Fruit fly (Drosophila melanogaster): Measurements from ENCODE around the gene CG42367.
A peak's percentile ranks its signal among the peaks of the same experiment; 100 is the strongest.

The CG42367 gene

DNA sequence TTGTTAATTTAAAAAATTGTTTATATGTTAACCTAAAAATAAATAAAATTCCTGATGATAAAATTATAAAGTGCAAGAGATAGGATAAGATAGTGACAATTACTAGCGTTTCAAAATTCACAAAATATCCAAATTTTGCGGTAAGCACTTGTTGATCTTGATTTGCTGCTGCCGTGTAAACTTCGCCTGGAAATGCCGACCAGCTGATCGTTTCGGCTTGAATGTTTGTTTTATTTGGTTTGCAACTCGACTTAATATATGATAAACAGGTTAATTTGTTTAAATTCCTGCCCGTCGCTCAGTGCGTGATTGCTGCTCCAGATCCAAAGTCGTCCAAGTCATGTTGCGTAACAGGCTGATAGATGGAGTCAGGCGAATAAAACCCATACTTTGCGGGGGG lies 9.0 kb upstream of the CG42367 start, which contains the start of gene CG4592:
Gene CG4592 (plus strand): TSS at position 233 of the 400 bp plus-strand sequence.
- TF ChIP-seq usp (GFP tag; optimal IDR thresholded peaks at IDR 0.05) (no peak), dsf (GFP tag; optimal IDR thresholded peaks at IDR 0.05; ENCODE audit: borderline replicate concordance) (no peak), Sp1 (GFP tag; optimal IDR thresholded peaks at IDR 0.05) (no peak), Hr83 (GFP tag; optimal IDR thresholded peaks at IDR 0.05; ENCODE audit: poor library complexity, severe bottlenecking) (peak; percentile 60), Hr78 (GFP tag; optimal IDR thresholded peaks at IDR 0.05) (no peak), Vsx2 (GFP tag; optimal IDR thresholded peaks at IDR 0.05; ENCODE audit: partially characterized antibody) (no peak), CrebA (GFP tag; optimal IDR thresholded peaks at IDR 0.05; ENCODE audit: borderline replicate concordance) (no peak), foxo (GFP tag; optimal IDR thresholded peaks at IDR 0.05) (peak in 1 of 2 experiments; percentile 81), Dfd (GFP tag; optimal IDR thresholded peaks at IDR 0.05) (no peak), GATAd (GFP tag; optimal IDR thresholded peaks at IDR 0.05) (no peak), Dif (GFP tag; optimal IDR thresholded peaks at IDR 0.05; ENCODE audit: partially characterized antibody) (no peak), dmrt93B (GFP tag; optimal IDR thresholded peaks at IDR 0.05) (peak; percentile 25), Myc (optimal IDR thresholded peaks at IDR 0.05) (no peak), OdsH (GFP tag; optimal IDR thresholded peaks at IDR 0.05) (peak; percentile 62), CG9705 (GFP tag; optimal IDR thresholded peaks at IDR 0.05) (peak; percentile 43), pan (optimal IDR thresholded peaks at IDR 0.05) (no peak), h (GFP tag; optimal IDR thresholded peaks at IDR 0.05) (peak; percentile 78), psq (GFP tag; optimal IDR thresholded peaks at IDR 0.05) (peak; percentile 39), Jra (GFP tag; optimal IDR thresholded peaks at IDR 0.05) (peak; percentile 26), Hnf4 (GFP tag; optimal IDR thresholded peaks at IDR 0.05) (no peak), sv (GFP tag; optimal IDR thresholded peaks at IDR 0.05) (peak; percentile 43), woc (GFP tag; optimal IDR thresholded peaks at IDR 0.05) (peak; percentile 52), fru (GFP tag; optimal IDR thresholded peaks at IDR 0.05) (no peak), tai (GFP tag; optimal IDR thresholded peaks at IDR 0.05) (no peak), N (GFP tag; optimal IDR thresholded peaks at IDR 0.05) (no peak), Abd-B (GFP tag; optimal IDR thresholded peaks at IDR 0.05) (no peak), HLH106 (tag; optimal IDR thresholded peaks at IDR 0.05) (peak; percentile 73), sage (GFP tag; optimal IDR thresholded peaks at IDR 0.05) (no peak), CG32264 (GFP tag; optimal IDR thresholded peaks at IDR 0.05) (peak; percentile 19), ey (GFP tag; optimal IDR thresholded peaks at IDR 0.05) (no peak), br (GFP tag; optimal IDR thresholded peaks at IDR 0.05) (peak; percentile 73), dl (GFP tag; optimal IDR thresholded peaks at IDR 0.05; ENCODE audit: insufficient read depth in 1 of 2, partially characterized antibody in 2 of 2) (no peak), lola (GFP tag; optimal IDR thresholded peaks at IDR 0.05) (no peak), jim (GFP tag; optimal IDR thresholded peaks at IDR 0.05) (no peak), rgr (GFP tag; optimal IDR thresholded peaks at IDR 0.05) (no peak), Rel (GFP tag; optimal IDR thresholded peaks at IDR 0.05) (no peak), Rel (tag; optimal IDR thresholded peaks at IDR 0.05) (no peak), Mio (GFP tag; optimal IDR thresholded peaks at IDR 0.05) (no peak), brk (GFP tag; optimal IDR thresholded peaks at IDR 0.05) (no peak)

DNA sequence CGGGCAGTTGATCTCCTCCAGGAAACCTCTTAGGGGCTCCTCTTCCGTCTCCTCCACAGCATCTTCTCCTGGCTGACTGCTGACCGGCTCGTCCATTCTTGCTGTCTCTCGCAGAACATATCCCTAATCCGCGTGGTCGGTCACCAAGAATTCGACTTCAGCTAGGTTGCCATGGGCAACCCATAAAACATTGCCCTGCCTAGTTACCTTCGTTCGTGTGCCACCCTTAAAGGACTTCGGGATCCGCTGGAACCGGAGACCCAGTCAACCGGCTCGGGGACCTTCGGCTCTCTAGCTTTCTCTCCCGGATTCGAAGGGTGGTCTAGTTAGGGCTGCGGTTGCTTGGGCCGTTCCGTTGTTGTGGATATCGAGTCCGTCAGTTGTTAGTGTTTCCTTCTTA lies 5.6 kb upstream of the CG42367 start, which contains the start of the genes TbCMF46 and CG42366:
Gene TbCMF46 (minus strand): TSS at position 101 of the 400 bp plus-strand sequence.
Gene CG42366 (plus strand): TSS at position 397 of the 400 bp plus-strand sequence.
- TF ChIP-seq Mio (GFP tag; optimal IDR thresholded peaks at IDR 0.05), result no peak

DNA sequence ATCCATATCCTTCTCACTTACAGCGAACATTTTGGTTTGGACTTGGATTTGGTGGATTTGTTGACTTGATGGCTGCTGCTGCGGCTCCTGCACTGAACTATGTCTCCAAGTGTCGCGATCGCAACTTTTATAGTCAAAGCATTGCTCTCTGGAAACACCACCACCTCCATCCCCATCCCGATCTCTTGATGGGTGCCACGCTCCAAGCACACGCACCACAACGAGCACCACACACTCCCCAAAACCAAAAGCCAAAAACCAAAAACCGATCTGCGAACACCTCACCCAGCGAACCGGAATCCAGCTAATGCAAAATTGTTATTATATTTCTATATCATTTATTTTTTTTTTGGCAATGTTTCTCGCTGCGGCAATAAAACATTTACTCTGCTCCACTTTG lies 2.7 kb downstream of the CG42367 start, which contains the start of gene Cpr30F:
Gene Cpr30F (minus strand): TSS at position 101 of the 400 bp plus-strand sequence.
- TF ChIP-seq Mio (GFP tag; optimal IDR thresholded peaks at IDR 0.05) (no peak), Sp1 (GFP tag; optimal IDR thresholded peaks at IDR 0.05) (no peak)

Data from whole organism, wandering third instar larva.